Worm (Caenorhabditis elegans): ENCODE data around the gene T22B7.7.

DNA sequence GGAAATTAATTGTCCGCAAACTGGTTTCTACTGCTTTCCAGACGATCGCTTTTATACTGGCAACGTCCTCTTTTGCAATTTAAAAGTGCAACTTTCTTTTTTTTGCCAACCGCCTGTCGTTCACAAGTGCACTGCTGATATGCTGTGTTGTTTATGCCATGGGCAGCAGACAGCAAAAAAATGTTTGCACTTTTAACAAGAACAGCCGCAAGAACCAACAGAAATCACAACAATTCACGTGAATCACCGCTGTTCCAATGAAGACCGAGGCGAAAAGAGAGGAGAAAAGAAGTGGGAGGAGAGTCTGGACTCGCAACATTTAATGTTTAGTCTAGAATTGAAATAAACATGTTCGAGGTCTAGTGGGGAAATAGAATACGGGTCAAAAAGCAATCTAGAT lies at the start of gene T22B7.7:
- TF ChIP-seq tbx-11 (GFP tag; IDR thresholded peaks at IDR 0.05) = no peak
- TF ChIP-seq tbx-37 (GFP tag; conservative IDR thresholded peaks at IDR 0.05) = no peak
- TF ChIP-seq ama-1 (optimal IDR thresholded peaks at IDR 0.05) = no peak
- no peak for TF ChIP-seq B0310.2 (tag; optimal IDR thresholded peaks at IDR 0.05)
- TF ChIP-seq ceh-36 (tag; optimal IDR thresholded peaks at IDR 0.05) = no peak
- TF ChIP-seq pes-1 (GFP tag; IDR thresholded peaks at IDR 0.05) = no peak
- no peak for TF ChIP-seq flt-1 (GFP tag; IDR thresholded peaks at IDR 0.05)
- no peak for TF ChIP-seq tra-4 (tag; optimal IDR thresholded peaks at IDR 0.05)
- no peak for TF ChIP-seq hmg-4 (GFP tag; optimal IDR thresholded peaks at IDR 0.05)
- TF ChIP-seq aly-1 (tag; optimal IDR thresholded peaks at IDR 0.05) = no peak

Measured in whole organism, early embryonic.